Fruit fly (Drosophila melanogaster) whole organism, embryonic: ENCODE data around the gene CG13144.

Source experiments
- CG10209 ChIP-seq: fragments of 200-800 bp; sonication (Bioruptor generic); optimal IDR thresholded peaks from 3 replicates; lab custom pipeline; 2017; ENCODE audit warnings: missing biosample characterization, mild to moderate bottlenecking, missing genetic modification characterization, missing genetic modification reagents
- CG11085 ChIP-seq: fragments of 200-800 bp; sonication (Bioruptor generic); IDR thresholded peaks from 2 replicates; pipeline ENCODE4 v1.3.6; 2022; ENCODE audit warnings: missing biosample characterization, missing genetic modification characterization
- CG11093 ChIP-seq: fragments of 200-800 bp; sonication (Bioruptor generic); IDR thresholded peaks from 3 replicates; pipeline ENCODE4 v1.3.6; 2022; ENCODE audit warnings: missing biosample characterization, missing genetic modification characterization
- CG11695 ChIP-seq: fragments of 200-800 bp; sonication (Bioruptor generic); IDR thresholded peaks from 3 replicates; pipeline ENCODE4 v1.3.6; 2022; ENCODE audit warnings: missing biosample characterization, missing genetic modification characterization
- CG13775 ChIP-seq: fragments of 200-800 bp; sonication (Bioruptor generic); optimal IDR thresholded peaks from 3 replicates; lab custom pipeline; 2017; ENCODE audit warnings: missing biosample characterization, mild to moderate bottlenecking, missing genetic modification characterization
- CG14710 ChIP-seq: fragments of 200-800 bp; sonication (Bioruptor generic); optimal IDR thresholded peaks from 3 replicates; lab custom pipeline; 2019; ENCODE audit warnings: missing biosample characterization, mild to moderate bottlenecking, missing genetic modification characterization, moderate library complexity
- CG1529 ChIP-seq: fragments of 200-800 bp; sonication (Bioruptor generic); optimal IDR thresholded peaks from 3 replicates; lab custom pipeline; 2018; ENCODE audit warnings: missing biosample characterization, missing genetic modification characterization
- CG15479 ChIP-seq: fragments of 200-800 bp; sonication (Bioruptor generic); optimal IDR thresholded peaks from 3 replicates; lab custom pipeline; 2019; ENCODE audit warnings: missing biosample characterization, mild to moderate bottlenecking, missing genetic modification characterization, moderate library complexity
- CG2116 ChIP-seq: fragments of 200-800 bp; sonication (Bioruptor generic); optimal IDR thresholded peaks from 3 replicates; lab custom pipeline; 2018; ENCODE audit warnings: missing biosample characterization, mild to moderate bottlenecking, missing genetic modification characterization
- CG2120 ChIP-seq: fragments of 200-800 bp; sonication (Bioruptor generic); optimal IDR thresholded peaks from 3 replicates; lab custom pipeline; 2016; ENCODE audit warnings: missing biosample characterization, missing genetic modification characterization
- CG2202 ChIP-seq: fragments of 200-800 bp; sonication (Bioruptor generic); optimal IDR thresholded peaks from 2 replicates; lab custom pipeline; 2018; ENCODE audit warnings: missing biosample characterization, mild to moderate bottlenecking, missing genetic modification characterization
- CG31388 ChIP-seq: fragments of 200-800 bp; sonication (Bioruptor generic); optimal IDR thresholded peaks from 2 replicates; lab custom pipeline; 2016; ENCODE audit warnings: missing biosample characterization, missing genetic modification characterization
- CG3163 ChIP-seq: fragments of 200-800 bp; sonication (Bioruptor generic); optimal IDR thresholded peaks from 3 replicates; lab custom pipeline; 2016; ENCODE audit warnings: missing biosample characterization, missing genetic modification characterization
- CG33213 ChIP-seq: fragments of 200-800 bp; sonication (Bioruptor generic); optimal IDR thresholded peaks from 3 replicates; lab custom pipeline; 2016; ENCODE audit warnings: missing biosample characterization, missing genetic modification characterization
- CG4617 ChIP-seq: fragments of 200-800 bp; sonication (Bioruptor generic); optimal IDR thresholded peaks from 3 replicates; lab custom pipeline; 2016; ENCODE audit warnings: missing biosample characterization, missing genetic modification characterization, borderline replicate concordance
- CG6254 ChIP-seq: fragments of 200-800 bp; sonication (Bioruptor generic); optimal IDR thresholded peaks from 3 replicates; lab custom pipeline; 2017; ENCODE audit warnings: mild to moderate bottlenecking, missing biosample characterization, missing genetic modification reagents, missing genetic modification characterization
- CG6813 ChIP-seq: fragments of 200-800 bp; sonication (Bioruptor generic); optimal IDR thresholded peaks from 2 replicates; lab custom pipeline; 2017; ENCODE audit warnings: missing biosample characterization, missing genetic modification characterization, mild to moderate bottlenecking, moderate library complexity, missing genetic modification reagents
- CG7357 ChIP-seq: fragments of 200-800 bp; sonication (Bioruptor generic); IDR thresholded peaks from 3 replicates; pipeline ENCODE4 v1.3.6; 2022; ENCODE audit warnings: missing biosample characterization, missing genetic modification characterization
- CG8290 ChIP-seq, 3 experiments: fragments of 200-800 bp; sonication (Bioruptor generic); optimal IDR thresholded peaks; 2 replicates each; lab custom pipeline; 2016 to 2019; ENCODE audit warnings: missing biosample characterization in 3 of 3, missing genetic modification characterization in 3 of 3, mild to moderate bottlenecking in 2 of 3, moderate library complexity in 1 of 3
- CG9215 ChIP-seq: fragments of 200-800 bp; sonication (Bioruptor generic); IDR thresholded peaks from 2 replicates; pipeline ENCODE4 v1.3.6; 2022; ENCODE audit warnings: missing biosample characterization, missing genetic modification characterization
- CG9932 ChIP-seq: fragments of 200-800 bp; sonication (Bioruptor generic); IDR thresholded peaks from 2 replicates; pipeline ENCODE4 v1.3.6; 2022; ENCODE audit warnings: missing biosample characterization, missing genetic modification characterization
- Chrac-16 ChIP-seq: fragments of 200-800 bp; sonication (Bioruptor generic); optimal IDR thresholded peaks from 3 replicates; lab custom pipeline; 2016; ENCODE audit warnings: missing biosample characterization, missing genetic modification characterization
- D19A ChIP-seq: fragments of 200-800 bp; optimal IDR thresholded peaks from 3 replicates; lab custom pipeline; 2019; ENCODE audit warnings: missing biosample characterization, mild to moderate bottlenecking, missing genetic modification characterization, moderate library complexity
- Dip2 ChIP-seq: fragments of 200-800 bp; sonication (Bioruptor generic); IDR thresholded peaks from 2 replicates; pipeline ENCODE4 v1.3.6; 2022; ENCODE audit warnings: missing biosample characterization, missing genetic modification characterization
- Eip74EF ChIP-seq, 2 experiments: fragments of 200-800 bp in 1 of 2; fragments of >200 bp in 1 of 2; sonication (Bioruptor generic) in 1 of 2; optimal IDR thresholded peaks; 2 replicates each; lab custom pipeline; 2017 to 2019; ENCODE audit warnings: missing biosample characterization in 2 of 2, missing genetic modification characterization in 2 of 2, mild to moderate bottlenecking in 1 of 2, moderate library complexity in 1 of 2
- GATAe ChIP-seq: fragments of 200-800 bp; sonication (Bioruptor generic); conservative IDR thresholded peaks from 2 replicates; pipeline ENCODE4 v1.3.6; 2022; ENCODE audit warnings: missing biosample characterization, missing genetic modification characterization
- HLH4C ChIP-seq: fragments of 200-800 bp; sonication (Bioruptor generic); IDR thresholded peaks from 3 replicates; pipeline ENCODE4 v1.3.6; 2022; ENCODE audit warnings: missing biosample characterization, missing genetic modification characterization; ENCODE audit not compliant: partially characterized antibody
- Hmx ChIP-seq: fragments of 200-800 bp; sonication (Bioruptor generic); optimal IDR thresholded peaks from 2 replicates; lab custom pipeline; 2016; ENCODE audit warnings: missing biosample characterization, missing genetic modification characterization
- Hsf ChIP-seq: fragments of 200-800 bp; sonication (Bioruptor generic); optimal IDR thresholded peaks from 3 replicates; lab custom pipeline; 2016; ENCODE audit warnings: missing biosample characterization, missing genetic modification characterization
- Spps ChIP-seq: fragments of 200-800 bp; sonication (Bioruptor generic); optimal IDR thresholded peaks from 2 replicates; lab custom pipeline; 2018; ENCODE audit warnings: missing biosample characterization, mild to moderate bottlenecking, missing genetic modification characterization
- Tbp ChIP-seq: fragments of >200 bp; optimal IDR thresholded peaks from 2 replicates; lab custom pipeline; 2018; ENCODE audit warnings: missing biosample characterization, missing genetic modification characterization
- bab2 ChIP-seq: fragments of 200-800 bp; sonication (Bioruptor generic); optimal IDR thresholded peaks from 2 replicates; lab custom pipeline; 2016; ENCODE audit warnings: missing biosample characterization, missing genetic modification characterization
- bcd ChIP-seq: fragments of 200-800 bp; sonication (Bioruptor generic); optimal IDR thresholded peaks from 2 replicates; lab custom pipeline; 2017; ENCODE audit warnings: missing biosample characterization, mild to moderate bottlenecking, missing genetic modification characterization
- chinmo ChIP-seq: fragments of 200-800 bp; sonication (Bioruptor generic); IDR thresholded peaks from 4 replicates; pipeline ENCODE4 v1.3.6; 2022; ENCODE audit warnings: missing biosample characterization, missing genetic modification characterization; ENCODE audit not compliant: partially characterized antibody
- chm ChIP-seq: fragments of 200-800 bp; sonication (Bioruptor generic); IDR thresholded peaks from 2 replicates; pipeline ENCODE4 v1.3.6; 2022; ENCODE audit warnings: missing biosample characterization, missing genetic modification characterization
- en ChIP-seq: fragments of 200-800 bp; sonication (Bioruptor generic); optimal IDR thresholded peaks from 2 replicates; lab custom pipeline; 2016; ENCODE audit warnings: missing biosample characterization, missing genetic modification characterization
- eyg ChIP-seq: fragments of 200-800 bp; sonication (Bioruptor generic); optimal IDR thresholded peaks from 3 replicates; lab custom pipeline; 2016; ENCODE audit warnings: missing biosample characterization, missing genetic modification characterization
- fd64A ChIP-seq: fragments of 200-800 bp; sonication (Bioruptor generic); optimal IDR thresholded peaks from 3 replicates; lab custom pipeline; 2018; ENCODE audit warnings: missing biosample characterization, mild to moderate bottlenecking, missing genetic modification characterization
- hkb ChIP-seq, 2 experiments: fragments of 200-800 bp in 1 of 2; fragments of >200 bp in 1 of 2; sonication (Bioruptor generic) in 1 of 2; IDR thresholded peaks in 1 of 2; optimal IDR thresholded peaks in 1 of 2; 2 replicates each; pipeline versions ENCODE4 v1.3.6 to Lab custom; 2017 to 2022; ENCODE audit warnings: missing biosample characterization in 1 of 2, missing genetic modification characterization in 1 of 2
- lbe ChIP-seq: fragments of 200-800 bp; sonication (Bioruptor generic); optimal IDR thresholded peaks from 2 replicates; lab custom pipeline; 2016; ENCODE audit warnings: missing biosample characterization, mild to moderate bottlenecking, missing genetic modification characterization
- lilli ChIP-seq: fragments of 200-800 bp; sonication (Bioruptor generic); optimal IDR thresholded peaks from 3 replicates; lab custom pipeline; 2016; ENCODE audit warnings: missing biosample characterization, missing genetic modification characterization
- lmd ChIP-seq: fragments of 200-800 bp; sonication (Bioruptor generic); IDR thresholded peaks from 2 replicates; pipeline ENCODE4 v1.3.6; 2022; ENCODE audit warnings: missing biosample characterization, missing genetic modification characterization
- mirr ChIP-seq: fragments of 200-800 bp; sonication (Bioruptor generic); optimal IDR thresholded peaks from 3 replicates; lab custom pipeline; 2018; ENCODE audit warnings: missing biosample characterization, mild to moderate bottlenecking, missing genetic modification characterization
- nau ChIP-seq: fragments of 200-800 bp; sonication (Bioruptor generic); optimal IDR thresholded peaks from 3 replicates; lab custom pipeline; 2017; ENCODE audit warnings: missing biosample characterization, mild to moderate bottlenecking, missing genetic modification characterization, missing genetic modification reagents
- psq ChIP-seq: fragments of 200-800 bp; sonication (Bioruptor generic); optimal IDR thresholded peaks from 2 replicates; lab custom pipeline; 2017; ENCODE audit warnings: missing biosample characterization, missing genetic modification characterization
- sd ChIP-seq: fragments of 200-800 bp; sonication (Bioruptor generic); optimal IDR thresholded peaks from 3 replicates; lab custom pipeline; 2018; ENCODE audit warnings: missing biosample characterization, mild to moderate bottlenecking, missing genetic modification characterization, moderate library complexity
- slou ChIP-seq: fragments of 200-800 bp; sonication (Bioruptor generic); optimal IDR thresholded peaks from 3 replicates; lab custom pipeline; 2016; ENCODE audit warnings: missing biosample characterization, missing genetic modification characterization
- trem ChIP-seq: fragments of 200-800 bp; optimal IDR thresholded peaks from 3 replicates; lab custom pipeline; 2019; ENCODE audit warnings: missing biosample characterization, mild to moderate bottlenecking, missing genetic modification characterization, moderate library complexity
- trh ChIP-seq: fragments of 200-800 bp; sonication (Bioruptor generic); optimal IDR thresholded peaks from 2 replicates; lab custom pipeline; 2016; ENCODE audit warnings: missing biosample characterization, missing genetic modification characterization
- zf30C ChIP-seq: fragments of 200-800 bp; sonication (Bioruptor generic); optimal IDR thresholded peaks from 3 replicates; lab custom pipeline; 2018; ENCODE audit warnings: missing biosample characterization, mild to moderate bottlenecking, missing genetic modification characterization

The CG13144 gene

dm6 chr2L:10519225-10519624 is 28.0 kb upstream of the CG13144 start (continued):
- peak; percentile 11 for TF ChIP-seq CG14710
- no peak for TF ChIP-seq mirr (GFP tag; lab: Kevin White, UChicago)
- TF ChIP-seq sd (tag; lab: Kevin White, UChicago), result peak; percentile 3
- peak; percentile 34 for TF ChIP-seq CG10209
- TF ChIP-seq trh (GFP tag; lab: Kevin White, UChicago), result no peak
- peak; percentile 66 for TF ChIP-seq bcd
- TF ChIP-seq lbe (GFP tag; lab: Kevin White, UChicago), result peak; percentile 65
- TF ChIP-seq CG11085 (GFP tag; lab: Robert Waterston, UW), result no peak
- TF ChIP-seq CG1529 (GFP tag; lab: Kevin White, UChicago), result no peak
- TF ChIP-seq zf30C (GFP tag; lab: Kevin White, UChicago), result no peak
- TF ChIP-seq CG6813 (GFP tag; lab: Kevin White, UChicago), result peak; percentile 30
- peak; percentile 3 for TF ChIP-seq CG2116 (GFP tag; lab: Kevin White, UChicago)
- TF ChIP-seq CG2202, result no peak
- TF ChIP-seq CG6254 (GFP tag; lab: Kevin White, UChicago), result no peak
- peak; percentile 41 for TF ChIP-seq Hsf (GFP tag; lab: Kevin White, UChicago)
- TF ChIP-seq slou, result no peak
- TF ChIP-seq Hmx (GFP tag; lab: Kevin White, UChicago), result no peak
- TF ChIP-seq CG31388 (GFP tag; lab: Kevin White, UChicago), result no peak
- peak; percentile 27 for TF ChIP-seq bab2
- TF ChIP-seq CG15479 (GFP tag; lab: Kevin White, UChicago), result no peak
- no peak for TF ChIP-seq CG3163
- peak; percentile 36 for TF ChIP-seq nau (GFP tag; lab: Kevin White, UChicago)
- TF ChIP-seq fd64A (GFP tag; lab: Kevin White, UChicago), result no peak
- peak; percentile 68; the same call in 2 of the 3 replicates for TF ChIP-seq CG11695 (GFP tag; lab: Robert Waterston, UW)
- TF ChIP-seq chm (GFP tag; lab: Robert Waterston, UW), result no peak
- TF ChIP-seq en (GFP tag; lab: Kevin White, UChicago), result peak; percentile 4
- TF ChIP-seq CG9215 (GFP tag; lab: Robert Waterston, UW), result peak; percentile 27; the same call in 1 of the 2 replicates
- no peak for TF ChIP-seq Spps (tag; lab: Kevin White, UChicago)
- TF ChIP-seq HLH4C (GFP tag; lab: Robert Waterston, UW), result no peak
- 0 out of 3 replicates have a peak, but pooled peaks have one; percentile 49 for TF ChIP-seq CG7357 (GFP tag; lab: Robert Waterston, UW)
- peak; percentile 76 for TF ChIP-seq CG2120 (GFP tag; lab: Kevin White, UChicago)
- no peak for TF ChIP-seq chinmo (GFP tag; lab: Robert Waterston, UW)
- peak in 1 of 2 experiments; percentile 41 for TF ChIP-seq Eip74EF (GFP tag; optimal IDR thresholded peaks at IDR 0.05; lab: Kevin White, UChicago)
- TF ChIP-seq Chrac-16 (GFP tag; lab: Kevin White, UChicago), result no peak
- TF ChIP-seq lmd, result peak; percentile 63
- no peak for TF ChIP-seq CG4617 (GFP tag; lab: Kevin White, UChicago)
- TF ChIP-seq CG9932 (GFP tag; lab: Robert Waterston, UW), result 0 out of 2 replicates have a peak, but pooled peaks have one; percentile 12
- TF ChIP-seq CG11093 (GFP tag; lab: Robert Waterston, UW), result peak; percentile 41; the same call in 1 of the 3 replicates
- TF ChIP-seq Tbp (GFP tag; lab: Kevin White, UChicago), result no peak
- peak; percentile 95 for TF ChIP-seq D19A (tag; lab: Kevin White, UChicago)
- TF ChIP-seq trem, result no peak
- no peak for TF ChIP-seq CG8290 (GFP tag; optimal IDR thresholded peaks at IDR 0.05; lab: Kevin White, UChicago)
- peak in 1 of 2 experiments; percentile 75 for TF ChIP-seq CG8290 (tag; optimal IDR thresholded peaks at IDR 0.05; lab: Kevin White, UChicago)
- peak; percentile 71 for TF ChIP-seq lilli (GFP tag; lab: Kevin White, UChicago)
- no peak for TF ChIP-seq eyg
- TF ChIP-seq CG33213, result no peak
- 0 out of 2 replicates have a peak, but pooled peaks have one; percentile 20 for TF ChIP-seq GATAe (GFP tag; lab: Robert Waterston, UW)
- TF ChIP-seq psq (GFP tag; lab: Kevin White, UChicago), result no peak
- no peak for TF ChIP-seq CG13775 (GFP tag; lab: Kevin White, UChicago)
- no peak for TF ChIP-seq hkb (optimal IDR thresholded peaks at IDR 0.05; lab: Kevin White, UChicago)
- TF ChIP-seq hkb (GFP tag; IDR thresholded peaks at IDR 0.05; lab: Robert Waterston, UW), result peak; percentile 73
- TF ChIP-seq Dip2 (GFP tag; lab: Robert Waterston, UW), result no peak
